Fruit fly (Drosophila melanogaster) whole organism, embryonic: ENCODE results near the gene CG46460.

Experiments
- Asciz ChIP-seq: fragments of 200-800 bp; sonication (Bioruptor generic); optimal IDR thresholded peaks from 2 replicates; lab custom pipeline; 2017; ENCODE audit warnings: missing biosample characterization, mild to moderate bottlenecking, missing genetic modification characterization, missing genetic modification reagents
- B-H1 ChIP-seq: fragments of 200-800 bp; sonication (Bioruptor generic); IDR thresholded peaks from 3 replicates; pipeline ENCODE4 v1.3.6; 2022; ENCODE audit warnings: missing biosample characterization, missing genetic modification characterization
- BEAF-32 ChIP-seq: fragments of 200-800 bp; sonication (Bioruptor generic); optimal IDR thresholded peaks from 3 replicates; lab custom pipeline; 2017; ENCODE audit warnings: missing biosample characterization, missing genetic modification characterization, mild to moderate bottlenecking, moderate library complexity, missing genetic modification reagents
- CG10431 ChIP-seq: fragments of 200-800 bp; sonication (Bioruptor generic); optimal IDR thresholded peaks from 3 replicates; lab custom pipeline; 2018; ENCODE audit warnings: missing biosample characterization, mild to moderate bottlenecking, missing genetic modification characterization
- CG10959 ChIP-seq: fragments of 200-800 bp; sonication (Bioruptor generic); IDR thresholded peaks from 2 replicates; pipeline ENCODE4 v1.3.6; 2022; ENCODE audit warnings: missing biosample characterization, missing genetic modification characterization
- CG12299 ChIP-seq: fragments of 200-800 bp; sonication (Bioruptor generic); optimal IDR thresholded peaks from 2 replicates; lab custom pipeline; 2018; ENCODE audit warnings: missing biosample characterization, mild to moderate bottlenecking, missing genetic modification characterization
- CG14860 ChIP-seq: fragments of 200-800 bp; sonication (Bioruptor generic); IDR thresholded peaks from 3 replicates; pipeline ENCODE4 v1.3.6; 2022; ENCODE audit warnings: missing biosample characterization, missing genetic modification characterization; ENCODE audit not compliant: partially characterized antibody
- CG1603 ChIP-seq: fragments of 200-800 bp; sonication (Bioruptor generic); optimal IDR thresholded peaks from 2 replicates; lab custom pipeline; 2019; ENCODE audit warnings: missing biosample characterization, mild to moderate bottlenecking, missing genetic modification characterization, moderate library complexity
- CG17361 ChIP-seq: fragments of 200-800 bp; sonication (Bioruptor generic); IDR thresholded peaks from 3 replicates; pipeline ENCODE4 v1.3.6; 2022; ENCODE audit warnings: missing biosample characterization, missing genetic modification characterization
- CG17829 ChIP-seq: fragments of 200-800 bp; optimal IDR thresholded peaks from 2 replicates; lab custom pipeline; 2019; ENCODE audit warnings: missing biosample characterization, mild to moderate bottlenecking, missing genetic modification characterization, moderate library complexity
- CG32767 ChIP-seq: fragments of 200-800 bp; sonication (Bioruptor generic); IDR thresholded peaks from 2 replicates; pipeline ENCODE4 v1.3.6; 2022; ENCODE audit warnings: missing biosample characterization, missing genetic modification characterization
- CG3838 ChIP-seq: fragments of 200-800 bp; sonication (Bioruptor generic); optimal IDR thresholded peaks from 3 replicates; lab custom pipeline; 2016; ENCODE audit warnings: missing biosample characterization, missing genetic modification characterization
- CG4617 ChIP-seq: fragments of 200-800 bp; sonication (Bioruptor generic); optimal IDR thresholded peaks from 3 replicates; lab custom pipeline; 2016; ENCODE audit warnings: missing biosample characterization, missing genetic modification characterization, borderline replicate concordance
- CG5245 ChIP-seq: fragments of 200-800 bp; sonication (Bioruptor generic); optimal IDR thresholded peaks from 3 replicates; lab custom pipeline; 2016; ENCODE audit warnings: missing biosample characterization, missing genetic modification characterization
- CG6254 ChIP-seq: fragments of 200-800 bp; sonication (Bioruptor generic); optimal IDR thresholded peaks from 3 replicates; lab custom pipeline; 2017; ENCODE audit warnings: mild to moderate bottlenecking, missing biosample characterization, missing genetic modification reagents, missing genetic modification characterization
- CG8478 ChIP-seq: fragments of >200 bp; optimal IDR thresholded peaks from 2 replicates; lab custom pipeline; 2018
- Dbx ChIP-seq: fragments of 200-800 bp; sonication (Bioruptor generic); IDR thresholded peaks from 3 replicates; pipeline ENCODE4 v1.3.6; 2022; ENCODE audit warnings: missing biosample characterization, missing genetic modification characterization
- Dip2 ChIP-seq: fragments of 200-800 bp; sonication (Bioruptor generic); IDR thresholded peaks from 2 replicates; pipeline ENCODE4 v1.3.6; 2022; ENCODE audit warnings: missing biosample characterization, missing genetic modification characterization
- Gug ChIP-seq: fragments of 200-800 bp; sonication (Bioruptor generic); IDR thresholded peaks from 4 replicates; pipeline ENCODE4 v1.3.6; 2022; ENCODE audit warnings: missing biosample characterization, missing genetic modification characterization
- HLHmδ ChIP-seq: fragments of 200-800 bp; sonication (Bioruptor generic); optimal IDR thresholded peaks from 2 replicates; lab custom pipeline; 2018; ENCODE audit warnings: missing biosample characterization, mild to moderate bottlenecking, missing genetic modification characterization, moderate library complexity
- Hmx ChIP-seq: fragments of 200-800 bp; sonication (Bioruptor generic); optimal IDR thresholded peaks from 2 replicates; lab custom pipeline; 2016; ENCODE audit warnings: missing biosample characterization, missing genetic modification characterization
- Hsf ChIP-seq: fragments of 200-800 bp; sonication (Bioruptor generic); optimal IDR thresholded peaks from 3 replicates; lab custom pipeline; 2016; ENCODE audit warnings: missing biosample characterization, missing genetic modification characterization
- Neu2 ChIP-seq: fragments of 200-800 bp; sonication (Bioruptor generic); optimal IDR thresholded peaks from 3 replicates; lab custom pipeline; 2016; ENCODE audit warnings: missing biosample characterization, missing genetic modification characterization, borderline replicate concordance
- Poxn ChIP-seq: fragments of 200-800 bp; sonication (Bioruptor generic); IDR thresholded peaks from 2 replicates; pipeline ENCODE4 v1.3.6; 2022; ENCODE audit warnings: missing biosample characterization, missing genetic modification characterization
- Sox100B ChIP-seq: fragments of 200-800 bp; sonication (Bioruptor generic); optimal IDR thresholded peaks from 3 replicates; lab custom pipeline; 2018; ENCODE audit warnings: missing biosample characterization, mild to moderate bottlenecking, missing genetic modification characterization
- al ChIP-seq: fragments of 200-800 bp; sonication (Bioruptor generic); IDR thresholded peaks from 2 replicates; pipeline ENCODE4 v1.3.6; 2022; ENCODE audit warnings: missing biosample characterization, missing genetic modification characterization
- ara ChIP-seq: fragments of 200-800 bp; sonication (Bioruptor generic); IDR thresholded peaks from 2 replicates; pipeline ENCODE4 v1.3.6; 2022; ENCODE audit warnings: missing biosample characterization, missing genetic modification characterization
- bigmax ChIP-seq: fragments of 200-800 bp; sonication (Bioruptor generic); optimal IDR thresholded peaks from 2 replicates; lab custom pipeline; 2018; ENCODE audit warnings: missing biosample characterization, mild to moderate bottlenecking, missing genetic modification characterization
- bsh ChIP-seq, 2 experiments: fragments of 200-800 bp; sonication (Bioruptor generic); optimal IDR thresholded peaks; 2 replicates each; lab custom pipeline; 2017 to 2018; ENCODE audit warnings: mild to moderate bottlenecking in 2 of 2, missing biosample characterization in 2 of 2, missing genetic modification characterization in 2 of 2, moderate library complexity in 1 of 2
- cad ChIP-seq: fragments of >200 bp; optimal IDR thresholded peaks from 2 replicates; lab custom pipeline; 2017; ENCODE audit warnings: missing biosample characterization, missing genetic modification characterization
- ci ChIP-seq: fragments of 200-800 bp; sonication (Bioruptor generic); IDR thresholded peaks from 3 replicates; pipeline ENCODE4 v1.3.6; 2022; ENCODE audit warnings: missing biosample characterization, missing genetic modification characterization
- crp ChIP-seq, 2 experiments: fragments of 200-800 bp; sonication (Bioruptor generic); optimal IDR thresholded peaks; 2 replicates in 1 of 2; 3 replicates in 1 of 2; lab custom pipeline; 2017; ENCODE audit warnings: missing biosample characterization in 2 of 2, missing genetic modification characterization in 2 of 2, mild to moderate bottlenecking in 1 of 2, moderate library complexity in 1 of 2
- dm ChIP-seq: fragments of 200-800 bp; sonication (Bioruptor generic); optimal IDR thresholded peaks from 3 replicates; lab custom pipeline; 2016; ENCODE audit warnings: missing biosample characterization, missing genetic modification characterization
- en ChIP-seq: fragments of 200-800 bp; sonication (Bioruptor generic); optimal IDR thresholded peaks from 2 replicates; lab custom pipeline; 2016; ENCODE audit warnings: missing biosample characterization, missing genetic modification characterization
- grau ChIP-seq: fragments of 200-800 bp; optimal IDR thresholded peaks from 3 replicates; lab custom pipeline; 2019; ENCODE audit warnings: missing biosample characterization, mild to moderate bottlenecking, missing genetic modification characterization, moderate library complexity
- hb ChIP-seq: fragments of 200-800 bp; sonication (Bioruptor generic); IDR thresholded peaks from 3 replicates; pipeline ENCODE4 v1.3.6; 2022; ENCODE audit warnings: missing biosample characterization, missing genetic modification characterization; ENCODE audit not compliant: partially characterized antibody
- hkb ChIP-seq, 2 experiments: fragments of 200-800 bp in 1 of 2; fragments of >200 bp in 1 of 2; sonication (Bioruptor generic) in 1 of 2; IDR thresholded peaks in 1 of 2; optimal IDR thresholded peaks in 1 of 2; 2 replicates each; pipeline versions ENCODE4 v1.3.6 to Lab custom; 2017 to 2022; ENCODE audit warnings: missing biosample characterization in 1 of 2, missing genetic modification characterization in 1 of 2
- mld ChIP-seq: fragments of 200-800 bp; sonication (Bioruptor generic); IDR thresholded peaks from 3 replicates; pipeline ENCODE4 v1.3.6; 2022; ENCODE audit warnings: missing biosample characterization, missing genetic modification characterization; ENCODE audit not compliant: partially characterized antibody
- nmo ChIP-seq: fragments of 200-800 bp; sonication (Bioruptor generic); optimal IDR thresholded peaks from 2 replicates; lab custom pipeline; 2018; ENCODE audit warnings: missing biosample characterization, mild to moderate bottlenecking, missing genetic modification characterization, moderate library complexity
- nom ChIP-seq: fragments of 200-800 bp; sonication (Bioruptor generic); optimal IDR thresholded peaks from 2 replicates; lab custom pipeline; 2017; ENCODE audit warnings: missing biosample characterization, missing genetic modification characterization, mild to moderate bottlenecking, moderate library complexity, missing genetic modification reagents
- onecut ChIP-seq: fragments of 200-800 bp; sonication (Bioruptor generic); IDR thresholded peaks from 2 replicates; pipeline ENCODE4 v1.3.6; 2022; ENCODE audit warnings: missing biosample characterization, missing genetic modification characterization
- otp ChIP-seq: fragments of 200-800 bp; sonication (Bioruptor generic); IDR thresholded peaks from 3 replicates; pipeline ENCODE4, ENCODE4 v1.3.6; 2022; ENCODE audit warnings: missing biosample characterization, missing genetic modification characterization
- pita ChIP-seq: fragments of 200-800 bp; sonication (Bioruptor generic); optimal IDR thresholded peaks from 2 replicates; lab custom pipeline; 2017; ENCODE audit warnings: missing biosample characterization, mild to moderate bottlenecking, missing genetic modification characterization
- pum ChIP-seq: fragments of 200-800 bp; sonication (Bioruptor generic); optimal IDR thresholded peaks from 2 replicates; lab custom pipeline; 2016; ENCODE audit warnings: missing biosample characterization, missing genetic modification characterization
- pzg ChIP-seq: fragments of 200-800 bp; sonication (Bioruptor generic); optimal IDR thresholded peaks from 3 replicates; lab custom pipeline; 2018; ENCODE audit warnings: missing biosample characterization, mild to moderate bottlenecking, missing genetic modification characterization, moderate library complexity
- sens ChIP-seq: fragments of 200-800 bp; sonication (Bioruptor generic); peaks from one replicate; lab custom pipeline; 2016; ENCODE audit warnings: missing biosample characterization, missing genetic modification characterization
- sim ChIP-seq: fragments of 200-800 bp; sonication (Bioruptor generic); IDR thresholded peaks from 2 replicates; pipeline ENCODE4 v1.3.6; 2022; ENCODE audit warnings: missing biosample characterization, missing genetic modification characterization
- sna ChIP-seq: fragments of 200-800 bp; sonication (Bioruptor generic); IDR thresholded peaks from 2 replicates; pipeline ENCODE4 v1.3.6; 2022; ENCODE audit warnings: missing biosample characterization, missing genetic modification characterization; ENCODE audit not compliant: partially characterized antibody
- tgo ChIP-seq: fragments of 200-800 bp; sonication (Bioruptor generic); IDR thresholded peaks from 3 replicates; pipeline ENCODE4 v1.3.6; 2022; ENCODE audit warnings: missing biosample characterization, missing genetic modification characterization
- usp ChIP-seq: fragments of >200 bp; optimal IDR thresholded peaks from 2 replicates; lab custom pipeline; 2017; ENCODE audit warnings: missing biosample characterization, missing genetic modification characterization

The CG46460 gene

DNA sequence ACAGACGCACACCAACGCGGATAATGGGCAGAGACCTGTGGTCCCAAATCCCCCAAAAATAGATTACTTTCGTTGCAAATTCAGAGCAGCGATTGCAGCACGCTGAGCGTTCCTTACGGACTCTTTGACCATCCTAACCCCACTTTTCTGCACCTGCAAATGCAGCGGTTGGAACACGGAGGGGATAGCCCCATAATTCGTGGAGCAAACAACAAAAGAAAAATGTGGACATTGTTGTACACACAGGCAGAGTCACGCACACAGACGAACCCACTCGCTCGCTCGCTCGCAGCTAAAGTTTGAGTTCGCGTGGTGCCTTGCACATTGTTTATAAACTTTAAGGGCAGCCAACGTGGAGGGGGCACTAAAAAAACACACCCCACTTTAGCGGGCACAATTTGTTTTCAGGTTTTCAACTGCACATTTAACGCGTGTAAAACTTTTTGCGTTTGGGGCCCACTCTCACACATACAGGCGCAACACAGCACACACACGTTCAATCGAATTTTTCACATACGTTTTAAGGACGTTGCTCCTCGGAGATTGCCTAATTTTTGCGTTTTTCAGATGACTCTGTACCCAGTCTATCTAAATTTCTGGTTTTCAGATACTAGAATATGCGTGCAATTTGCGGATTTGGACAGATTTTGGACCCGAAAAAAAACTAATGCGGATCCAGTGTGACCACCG is 26.7 kb upstream of the CG46460 start (continued):
- TF ChIP-seq CG10959 (GFP tag; lab: Robert Waterston, UW) (0 out of 2 replicates have a peak, but pooled peaks have one; percentile 31), grau (tag; lab: Kevin White, UChicago) (no peak), B-H1 (GFP tag; lab: Robert Waterston, UW) (no peak), usp (GFP tag; lab: Kevin White, UChicago) (no peak), pzg (GFP tag; lab: Kevin White, UChicago) (peak; percentile 22), crp (GFP tag; optimal IDR thresholded peaks at IDR 0.05; lab: Kevin White, UChicago) (no peak), bigmax (GFP tag; lab: Kevin White, UChicago) (peak; percentile 91), dm (GFP tag; lab: Kevin White, UChicago) (no peak), hb (GFP tag; lab: Robert Waterston, UW) (no peak), pita (GFP tag; lab: Kevin White, UChicago) (no peak), CG8478 (lab: Kevin White, UChicago) (peak; percentile 10), cad (GFP tag; lab: Kevin White, UChicago) (no peak), CG17361 (GFP tag; lab: Robert Waterston, UW) (no peak), CG17829 (tag; lab: Kevin White, UChicago) (no peak), ara (GFP tag; lab: Robert Waterston, UW) (no peak), sna (GFP tag; lab: Robert Waterston, UW) (0 out of 2 replicates have a peak, but pooled peaks have one; percentile 18), CG14860 (0 out of 3 replicates have a peak, but pooled peaks have one; percentile 20), Poxn (no peak), CG3838 (GFP tag; lab: Kevin White, UChicago) (no peak), CG1603 (no peak), CG10431 (GFP tag; lab: Kevin White, UChicago) (no peak), CG6254 (GFP tag; lab: Kevin White, UChicago) (no peak), Gug (GFP tag; lab: Robert Waterston, UW) (no peak), otp (no peak), mld (GFP tag; lab: Robert Waterston, UW) (0 out of 3 replicates have a peak, but pooled peaks have one; percentile 58), CG4617 (GFP tag; lab: Kevin White, UChicago) (peak; percentile 46), tgo (no peak), CG32767 (peak; percentile 57; the same call in 1 of the 2 replicates), CG5245 (GFP tag; lab: Kevin White, UChicago) (no peak), pum (no peak), bsh (GFP tag; optimal IDR thresholded peaks at IDR 0.05; lab: Kevin White, UChicago) (no peak), nom (GFP tag; lab: Kevin White, UChicago) (no peak), Dip2 (no peak), Asciz (GFP tag; lab: Kevin White, UChicago) (no peak), sens (GFP tag; lab: Kevin White, UChicago) (peak; percentile 48), onecut (GFP tag; lab: Robert Waterston, UW) (no peak), CG12299 (tag; lab: Kevin White, UChicago) (no peak), sim (no peak), hkb (optimal IDR thresholded peaks at IDR 0.05; lab: Kevin White, UChicago) (no peak), hkb (GFP tag; IDR thresholded peaks at IDR 0.05; lab: Robert Waterston, UW) (no peak), BEAF-32 (GFP tag; lab: Kevin White, UChicago) (no peak), Dbx (GFP tag; lab: Robert Waterston, UW) (no peak), Hmx (GFP tag; lab: Kevin White, UChicago) (no peak), Hsf (GFP tag; lab: Kevin White, UChicago) (no peak), HLHmδ (no peak), en (GFP tag; lab: Kevin White, UChicago) (no peak), Neu2 (no peak), al (GFP tag; lab: Robert Waterston, UW) (no peak), Sox100B (GFP tag; lab: Kevin White, UChicago) (no peak), ci (GFP tag; lab: Robert Waterston, UW) (no peak), nmo (GFP tag; lab: Kevin White, UChicago) (no peak)
